Fruit fly (Drosophila melanogaster) whole organism, wandering third instar larva: ENCODE data around the gene Mpi.

Experiments used
- Abd-B ChIP-seq: fragments of >200 bp; optimal IDR thresholded peaks from 2 replicates; lab custom pipeline; 2017; ENCODE audit warnings: missing biosample characterization, missing genetic modification characterization
- CG32264 ChIP-seq: fragments of 200-800 bp; sonication (Bioruptor generic); optimal IDR thresholded peaks from 2 replicates; lab custom pipeline; 2016; ENCODE audit warnings: missing biosample characterization, missing genetic modification characterization
- CG9705 ChIP-seq: fragments of 200-800 bp; sonication (Bioruptor generic); optimal IDR thresholded peaks from 2 replicates; lab custom pipeline; 2018; ENCODE audit warnings: missing biosample characterization, mild to moderate bottlenecking, missing genetic modification characterization
- CrebA ChIP-seq: fragments of 200-800 bp; sonication (Bioruptor generic); optimal IDR thresholded peaks from 2 replicates; lab custom pipeline; 2016; ENCODE audit warnings: missing biosample characterization, mild to moderate bottlenecking, missing genetic modification characterization, borderline replicate concordance
- Dfd ChIP-seq: fragments of >200 bp; optimal IDR thresholded peaks from 2 replicates; lab custom pipeline; 2017; ENCODE audit warnings: missing biosample characterization, missing genetic modification characterization
- Dif ChIP-seq: fragments of 200-275, 200-300 bp; sonication (Bioruptor generic); optimal IDR thresholded peaks from 2 replicates; lab custom pipeline; 2018; ENCODE audit warnings: missing biosample characterization, missing genetic modification characterization; ENCODE audit not compliant: partially characterized antibody
- GATAd ChIP-seq: sonication (Bioruptor generic); optimal IDR thresholded peaks from 2 replicates; lab custom pipeline; 2016; ENCODE audit warnings: missing biosample characterization, missing genetic modification characterization
- HLH106 ChIP-seq: fragments of 200-800 bp; optimal IDR thresholded peaks from 3 replicates; lab custom pipeline; 2019; ENCODE audit warnings: missing biosample characterization, mild to moderate bottlenecking, missing genetic modification characterization, moderate library complexity
- Hr78 ChIP-seq: fragments of >200 bp; optimal IDR thresholded peaks from 2 replicates; lab custom pipeline; 2017; ENCODE audit warnings: missing biosample characterization, missing genetic modification characterization
- Hr83 ChIP-seq: fragments of 200-300 bp; sonication (Bioruptor generic); optimal IDR thresholded peaks from 2 replicates; lab custom pipeline; 2016; ENCODE audit warnings: missing biosample characterization, mild to moderate bottlenecking, missing genetic modification characterization, moderate library complexity; ENCODE audit not compliant: poor library complexity, severe bottlenecking
- Jra ChIP-seq: sonication (Bioruptor generic); optimal IDR thresholded peaks from 2 replicates; lab custom pipeline; 2016; ENCODE audit warnings: missing biosample characterization, missing genetic modification characterization
- Mio ChIP-seq: sonication (Bioruptor generic); optimal IDR thresholded peaks from 2 replicates; lab custom pipeline; 2016; ENCODE audit warnings: missing biosample characterization, missing genetic modification characterization
- Myc ChIP-seq: fragments of >200 bp; optimal IDR thresholded peaks from 2 replicates; lab custom pipeline; 2017
- N ChIP-seq: fragments of >200 bp; optimal IDR thresholded peaks from 2 replicates; lab custom pipeline; 2018; ENCODE audit warnings: missing biosample characterization, missing external identifiers, missing genetic modification characterization
- Rel ChIP-seq, 2 experiments: fragments of 200-800 bp; sonication (Bioruptor generic) in 1 of 2; optimal IDR thresholded peaks; 2 replicates in 1 of 2; 3 replicates in 1 of 2; lab custom pipeline; 2016 to 2019; ENCODE audit warnings: mild to moderate bottlenecking in 2 of 2, missing biosample characterization in 2 of 2, missing genetic modification characterization in 2 of 2, moderate library complexity in 1 of 2
- Sp1 ChIP-seq: fragments of 200-800 bp; sonication (Bioruptor generic); optimal IDR thresholded peaks from 3 replicates; lab custom pipeline; 2019; ENCODE audit warnings: missing biosample characterization, mild to moderate bottlenecking, missing genetic modification characterization, moderate library complexity
- Vsx2 ChIP-seq: fragments of 200-300, 225-300 bp; sonication (Bioruptor generic); optimal IDR thresholded peaks from 2 replicates; lab custom pipeline; 2018; ENCODE audit warnings: missing biosample characterization, missing genetic modification characterization; ENCODE audit not compliant: partially characterized antibody
- br ChIP-seq: fragments of 200-800 bp; sonication (Bioruptor generic); optimal IDR thresholded peaks from 2 replicates; lab custom pipeline; 2016; ENCODE audit warnings: missing biosample characterization, missing genetic modification characterization
- brk ChIP-seq: fragments of 200-800 bp; sonication (Bioruptor generic); optimal IDR thresholded peaks from 2 replicates; lab custom pipeline; 2016; ENCODE audit warnings: missing biosample characterization, mild to moderate bottlenecking, missing genetic modification characterization
- dmrt93B ChIP-seq: fragments of 200-800 bp; sonication (Bioruptor generic); optimal IDR thresholded peaks from 2 replicates; lab custom pipeline; 2018; ENCODE audit warnings: missing biosample characterization, mild to moderate bottlenecking, missing genetic modification characterization
- dsf ChIP-seq: sonication (Bioruptor generic); optimal IDR thresholded peaks from 2 replicates; lab custom pipeline; 2016; ENCODE audit warnings: missing biosample characterization, missing genetic modification characterization, borderline replicate concordance
- ey ChIP-seq: fragments of 200-800 bp; sonication (Bioruptor generic); optimal IDR thresholded peaks from 2 replicates; lab custom pipeline; 2016; ENCODE audit warnings: missing biosample characterization, missing genetic modification characterization
- foxo ChIP-seq, 2 experiments: fragments of 200-800 bp; sonication (Bioruptor generic); optimal IDR thresholded peaks; 2 replicates in 1 of 2; 3 replicates in 1 of 2; lab custom pipeline; 2016 to 2017; ENCODE audit warnings: missing biosample characterization in 2 of 2, missing genetic modification characterization in 2 of 2
- jim ChIP-seq: fragments of 175-275, 200-325 bp; sonication (Bioruptor generic); optimal IDR thresholded peaks from 2 replicates; lab custom pipeline; 2016; ENCODE audit warnings: missing biosample characterization, mild to moderate bottlenecking, missing genetic modification characterization
- lola ChIP-seq: fragments of >200 bp; optimal IDR thresholded peaks from 2 replicates; lab custom pipeline; 2017; ENCODE audit warnings: missing biosample characterization, missing genetic modification characterization
- pan ChIP-seq: fragments of >200 bp; optimal IDR thresholded peaks from 2 replicates; lab custom pipeline; 2017
- psq ChIP-seq: fragments of 200-800 bp; sonication (Bioruptor generic); optimal IDR thresholded peaks from 3 replicates; lab custom pipeline; 2017; ENCODE audit warnings: missing biosample characterization, mild to moderate bottlenecking, missing genetic modification characterization, moderate library complexity
- rgr ChIP-seq: fragments of 200-800 bp; sonication (Bioruptor generic); optimal IDR thresholded peaks from 3 replicates; lab custom pipeline; 2016; ENCODE audit warnings: missing biosample characterization, mild to moderate bottlenecking, missing genetic modification characterization
- sage ChIP-seq: fragments of 200-800 bp; sonication (Bioruptor generic); optimal IDR thresholded peaks from 2 replicates; lab custom pipeline; 2016; ENCODE audit warnings: missing biosample characterization, mild to moderate bottlenecking, missing genetic modification characterization
- sv ChIP-seq: fragments of 200-800 bp; sonication (Bioruptor generic); optimal IDR thresholded peaks from 3 replicates; lab custom pipeline; 2016; ENCODE audit warnings: missing biosample characterization, missing genetic modification characterization
- tai ChIP-seq: sonication (Bioruptor generic); optimal IDR thresholded peaks from 2 replicates; lab custom pipeline; 2016; ENCODE audit warnings: missing biosample characterization, missing genetic modification characterization
- usp ChIP-seq: fragments of >200 bp; optimal IDR thresholded peaks from 2 replicates; lab custom pipeline; 2017; ENCODE audit warnings: missing biosample characterization, missing genetic modification characterization
- woc ChIP-seq: sonication (Bioruptor generic); optimal IDR thresholded peaks from 2 replicates; lab custom pipeline; 2016; ENCODE audit warnings: missing biosample characterization, mild to moderate bottlenecking, missing genetic modification characterization

The Mpi gene

dm6 chr3R:9725121-9725956 is 34.1 kb upstream of the Mpi start, which contains the start of gene hyd:
Gene hyd (minus strand): TSS chr3R:9725615.
- TF ChIP-seq br (GFP tag; lab: Kevin White, UChicago) (no peak), usp (no peak), N (GFP tag; lab: Kevin White, UChicago) (peak; percentile 78)

dm6 chr3R:9730784-9731183 is 28.6 kb upstream of the Mpi start, which contains the start of gene FoxP:
Gene FoxP (minus strand): TSS chr3R:9730872.
- no peak for TF ChIP-seq woc (GFP tag; lab: Kevin White, UChicago)
- TF ChIP-seq Vsx2 (GFP tag; lab: Kevin White, UChicago): peak; percentile 94
- peak; percentile 59 for TF ChIP-seq Dif (GFP tag; lab: Kevin White, UChicago)
- TF ChIP-seq, all 38 proteins: peak for 2

- TF ChIP-seq tai (GFP tag; lab: Kevin White, UChicago): no peak
- TF ChIP-seq pan: no peak
- no peak for TF ChIP-seq Dif (GFP tag; lab: Kevin White, UChicago)
- no peak for TF ChIP-seq N (GFP tag; lab: Kevin White, UChicago)
- TF ChIP-seq CG32264: no peak
- TF ChIP-seq Hr78 (GFP tag; lab: Kevin White, UChicago): no peak
- no peak for TF ChIP-seq Mio (GFP tag; lab: Kevin White, UChicago)
- no peak for TF ChIP-seq psq (GFP tag; lab: Kevin White, UChicago)
- no peak for TF ChIP-seq brk (GFP tag; lab: Kevin White, UChicago)
- no peak for TF ChIP-seq Abd-B
- no peak for TF ChIP-seq Rel (GFP tag; optimal IDR thresholded peaks at IDR 0.05; lab: Kevin White, UChicago)
- TF ChIP-seq Rel (tag; optimal IDR thresholded peaks at IDR 0.05; lab: Kevin White, UChicago): no peak
- no peak for TF ChIP-seq Myc (lab: Kevin White, UChicago)
- no peak for TF ChIP-seq dmrt93B (GFP tag; lab: Kevin White, UChicago)
Measured at dm6 chr3R:9733150-9733549, 26.3 kb upstream of the Mpi start, which contains the start of gene alphaTub85E. Gene alphaTub85E (minus strand): TSS chr3R:9733250.

dm6 chr3R:9735151-9735550 is 24.3 kb upstream of the Mpi start:
- no peak for TF ChIP-seq Abd-B
- no peak for TF ChIP-seq HLH106 (tag; lab: Kevin White, UChicago)
- no peak for TF ChIP-seq brk (GFP tag; lab: Kevin White, UChicago)
- no peak for TF ChIP-seq foxo (GFP tag; optimal IDR thresholded peaks at IDR 0.05; lab: Kevin White, UChicago)

dm6 chr3R:9739793-9740192 is 19.6 kb upstream of the Mpi start, which contains the start of gene side-VII:
Gene side-VII (minus strand): TSS chr3R:9739979.
- TF ChIP-seq Dfd (GFP tag; lab: Kevin White, UChicago): no peak
- TF ChIP-seq CrebA (GFP tag; lab: Kevin White, UChicago): no peak
- TF ChIP-seq sv (GFP tag; lab: Kevin White, UChicago): no peak
- TF ChIP-seq N (GFP tag; lab: Kevin White, UChicago): no peak
- TF ChIP-seq lola (GFP tag; lab: Kevin White, UChicago): no peak
- TF ChIP-seq usp: no peak
- TF ChIP-seq Abd-B: no peak
- no peak for TF ChIP-seq Rel (GFP tag; optimal IDR thresholded peaks at IDR 0.05; lab: Kevin White, UChicago)
- no peak for TF ChIP-seq Rel (tag; optimal IDR thresholded peaks at IDR 0.05; lab: Kevin White, UChicago)

dm6 chr3R:9740713-9741112 is 18.7 kb upstream of the Mpi start, which contains the start of gene Pnn:
Gene Pnn (plus strand): TSS chr3R:9740899.
- TF ChIP-seq Sp1 (no peak), br (GFP tag; lab: Kevin White, UChicago) (no peak), Vsx2 (GFP tag; lab: Kevin White, UChicago) (no peak), brk (GFP tag; lab: Kevin White, UChicago) (no peak), woc (GFP tag; lab: Kevin White, UChicago) (peak; percentile 39), foxo (GFP tag; optimal IDR thresholded peaks at IDR 0.05; lab: Kevin White, UChicago) (no peak), Jra (GFP tag; lab: Kevin White, UChicago) (no peak), Hr78 (GFP tag; lab: Kevin White, UChicago) (no peak), Myc (lab: Kevin White, UChicago) (no peak), N (GFP tag; lab: Kevin White, UChicago) (no peak), sage (GFP tag; lab: Kevin White, UChicago) (peak; percentile 32), dmrt93B (GFP tag; lab: Kevin White, UChicago) (no peak), rgr (GFP tag; lab: Kevin White, UChicago) (no peak), tai (GFP tag; lab: Kevin White, UChicago) (no peak), psq (GFP tag; lab: Kevin White, UChicago) (no peak), Dfd (GFP tag; lab: Kevin White, UChicago) (no peak), GATAd (GFP tag; lab: Kevin White, UChicago) (no peak), Rel (GFP tag; optimal IDR thresholded peaks at IDR 0.05; lab: Kevin White, UChicago) (no peak), Rel (tag; optimal IDR thresholded peaks at IDR 0.05; lab: Kevin White, UChicago) (peak; percentile 68), Mio (GFP tag; lab: Kevin White, UChicago) (no peak), Dif (GFP tag; lab: Kevin White, UChicago) (no peak), CrebA (GFP tag; lab: Kevin White, UChicago) (no peak), CG9705 (GFP tag; lab: Kevin White, UChicago) (no peak), dsf (GFP tag; lab: Kevin White, UChicago) (no peak), ey (GFP tag; lab: Kevin White, UChicago) (no peak), Abd-B (no peak), jim (GFP tag; lab: Kevin White, UChicago) (no peak), Hr83 (GFP tag; lab: Kevin White, UChicago) (no peak)
